Worm (Caenorhabditis elegans) whole organism, mixed stage, embryonic: Measurements from ENCODE around the gene T07D3.4.

Experiments used
- M03D4.4 ChIP-seq: sonication (generic microtip); optimal IDR thresholded peaks from 2 replicates; lab custom pipeline; 2017; ENCODE audit warnings: mild to moderate bottlenecking, missing genetic modification characterization, missing compliant biosample characterization
- bed-3 ChIP-seq: fragments of 200-800 bp; sonication (Bioruptor generic); optimal IDR thresholded peaks from 3 replicates; lab custom pipeline; 2018; ENCODE audit warnings: mild to moderate bottlenecking, missing genetic modification characterization, moderate library complexity, missing compliant biosample characterization
- ceh-39 ChIP-seq: fragments of 150-350 bp; optimal IDR thresholded peaks from 2 replicates; lab custom pipeline; 2014; ENCODE audit warnings: missing biosample characterization, missing genetic modification characterization
- ceh-43 ChIP-seq: fragments of 200-800 bp; sonication (Bioruptor generic); optimal IDR thresholded peaks from 2 replicates; lab custom pipeline; 2018; ENCODE audit warnings: mild to moderate bottlenecking, missing genetic modification characterization, moderate library complexity, missing compliant biosample characterization
- ceh-83 ChIP-seq: fragments of 200-800 bp; sonication (Bioruptor generic); optimal IDR thresholded peaks from 2 replicates; lab custom pipeline; 2018; ENCODE audit warnings: mild to moderate bottlenecking, missing genetic modification characterization, missing compliant biosample characterization
- ces-1 ChIP-seq: fragments of 150-350 bp; optimal IDR thresholded peaks from 2 replicates; lab custom pipeline; 2014; ENCODE audit warnings: missing biosample characterization, missing genetic modification reagents, missing genetic modification characterization
- cnd-1 ChIP-seq: fragments of 200-800 bp; sonication (Bioruptor generic); optimal IDR thresholded peaks from 2 replicates; lab custom pipeline; 2018; ENCODE audit warnings: mild to moderate bottlenecking, missing genetic modification characterization, missing compliant biosample characterization
- drap-1 ChIP-seq: fragments of 200-800 bp; sonication (Bioruptor generic); optimal IDR thresholded peaks from 3 replicates; lab custom pipeline; 2018; ENCODE audit warnings: mild to moderate bottlenecking, missing genetic modification characterization, missing compliant biosample characterization
- elt-1 ChIP-seq: sonication (generic microtip); optimal IDR thresholded peaks from 2 replicates; lab custom pipeline; 2017; ENCODE audit warnings: missing genetic modification characterization, mild to moderate bottlenecking, missing compliant biosample characterization, antibody characterized with exemption, moderate library complexity, borderline replicate concordance; ENCODE audit not compliant: insufficient read depth
- elt-3 ChIP-seq: fragments of 150-350 bp; optimal IDR thresholded peaks from 2 replicates; lab custom pipeline; 2014; ENCODE audit warnings: missing biosample characterization, missing genetic modification characterization
- flh-1 ChIP-seq: fragments of 200-800 bp; sonication (Bioruptor generic); optimal IDR thresholded peaks from 2 replicates; lab custom pipeline; 2018; ENCODE audit warnings: mild to moderate bottlenecking, missing genetic modification characterization, moderate library complexity, missing compliant biosample characterization
- ham-2 ChIP-seq: fragments of 200-800 bp; sonication (Bioruptor generic); optimal IDR thresholded peaks from 2 replicates; lab custom pipeline; 2018; ENCODE audit warnings: mild to moderate bottlenecking, missing genetic modification characterization, missing compliant biosample characterization
- hlh-1 ChIP-seq: fragments of 150-350 bp; optimal IDR thresholded peaks from 2 replicates; lab custom pipeline; 2014; ENCODE audit warnings: missing biosample characterization, missing genetic modification reagents, missing genetic modification characterization
- lin-13 ChIP-seq: fragments of 150-350 bp; optimal IDR thresholded peaks from 2 replicates; lab custom pipeline; 2014; ENCODE audit warnings: missing biosample characterization, missing genetic modification characterization
- lin-32 ChIP-seq: fragments of 200-800 bp; sonication (Bioruptor generic); optimal IDR thresholded peaks from 2 replicates; lab custom pipeline; 2018; ENCODE audit warnings: mild to moderate bottlenecking, missing genetic modification characterization, missing compliant biosample characterization
- lsy-2 ChIP-seq: fragments of 150-350 bp; optimal IDR thresholded peaks from 2 replicates; lab custom pipeline; 2014; ENCODE audit warnings: missing biosample characterization, missing genetic modification characterization
- mab-5 ChIP-seq: fragments of 150-350 bp; optimal IDR thresholded peaks from 2 replicates; lab custom pipeline; 2014; ENCODE audit warnings: missing biosample characterization, missing genetic modification characterization
- mep-1 ChIP-seq: fragments of 150-350 bp; optimal IDR thresholded peaks from 2 replicates; lab custom pipeline; 2017; ENCODE audit warnings: missing biosample characterization, missing genetic modification reagents, missing genetic modification characterization, inconsistent platforms
- mls-2 ChIP-seq: sonication (generic microtip); optimal IDR thresholded peaks from 2 replicates; lab custom pipeline; 2016; ENCODE audit warnings: mild to moderate bottlenecking, missing genetic modification characterization, moderate library complexity, missing compliant biosample characterization
- nhr-12 ChIP-seq: fragments of 150-350 bp; optimal IDR thresholded peaks from 2 replicates; lab custom pipeline; 2014; ENCODE audit warnings: missing biosample characterization, missing genetic modification characterization
- nhr-2 ChIP-seq: fragments of 150-350 bp; optimal IDR thresholded peaks from 2 replicates; lab custom pipeline; 2014; ENCODE audit warnings: missing biosample characterization, missing genetic modification characterization
- nhr-237 ChIP-seq: fragments of 150-350 bp; optimal IDR thresholded peaks from 2 replicates; lab custom pipeline; 2014; ENCODE audit warnings: missing biosample characterization, missing genetic modification characterization
- nhr-28 ChIP-seq: fragments of 150-350 bp; optimal IDR thresholded peaks from 2 replicates; lab custom pipeline; 2014; ENCODE audit warnings: missing biosample characterization, missing genetic modification characterization
- nhr-76 ChIP-seq: sonication (generic microtip); optimal IDR thresholded peaks from 2 replicates; lab custom pipeline; 2017; ENCODE audit warnings: missing biosample characterization, missing genetic modification characterization
- pha-4 ChIP-seq: fragments of 150-350 bp; optimal IDR thresholded peaks from 2 replicates; lab custom pipeline; 2018; ENCODE audit warnings: missing biosample characterization, missing genetic modification reagents, missing genetic modification characterization
- snpc-4 ChIP-seq: fragments of 150-350 bp; optimal IDR thresholded peaks from 2 replicates; lab custom pipeline; 2014; ENCODE audit warnings: missing biosample characterization, missing genetic modification characterization
- sptf-1 ChIP-seq: sonication (generic microtip); optimal IDR thresholded peaks from 2 replicates; lab custom pipeline; 2017; ENCODE audit warnings: mild to moderate bottlenecking, missing genetic modification characterization, moderate library complexity, missing compliant biosample characterization
- tbx-8 ChIP-seq: fragments of 200-800 bp; sonication (Bioruptor generic); optimal IDR thresholded peaks from 2 replicates; lab custom pipeline; 2018; ENCODE audit warnings: mild to moderate bottlenecking, missing genetic modification characterization, moderate library complexity, missing compliant biosample characterization
- unc-120 ChIP-seq: sonication (generic microtip); optimal IDR thresholded peaks from 2 replicates; lab custom pipeline; 2017; ENCODE audit warnings: missing genetic modification characterization, missing compliant biosample characterization; ENCODE audit not compliant: poor library complexity, severe bottlenecking
- unc-39 ChIP-seq: fragments of 150-350 bp; optimal IDR thresholded peaks from 2 replicates; lab custom pipeline; 2014; ENCODE audit warnings: missing biosample characterization, missing genetic modification characterization
- ztf-11 ChIP-seq: fragments of 150-350 bp; optimal IDR thresholded peaks from 2 replicates; lab custom pipeline; 2014; ENCODE audit warnings: missing biosample characterization, missing genetic modification characterization

Gene T07D3.4

ce11 chrII:888024-888423, at the start of gene T07D3.4:
Gene T07D3.4 (plus strand): TSS chrII:888309.
- no peak for TF ChIP-seq elt-1 (tag; lab: Kevin White, UChicago)
- TF ChIP-seq ceh-39 (tag; lab: Kevin White, UChicago), result no peak
- no peak for TF ChIP-seq ceh-83 (GFP tag; lab: Kevin White, UChicago)
- no peak for TF ChIP-seq ceh-43 (GFP tag; lab: Kevin White, UChicago)
- TF ChIP-seq tbx-8 (GFP tag; lab: Kevin White, UChicago), result no peak
- TF ChIP-seq M03D4.4, result no peak
- TF ChIP-seq snpc-4, result no peak
- no peak for TF ChIP-seq cnd-1 (tag; lab: Kevin White, UChicago)
- TF ChIP-seq nhr-237 (tag; lab: Kevin White, UChicago), result no peak
- no peak for TF ChIP-seq sptf-1 (tag; lab: Kevin White, UChicago)
- TF ChIP-seq mab-5, result no peak
- no peak for TF ChIP-seq nhr-2
- TF ChIP-seq elt-3 (tag; lab: Kevin White, UChicago), result no peak
- no peak for TF ChIP-seq ztf-11 (tag; lab: Kevin White, UChicago)
- TF ChIP-seq ham-2, result no peak
- TF ChIP-seq bed-3 (GFP tag; lab: Kevin White, UChicago), result no peak
- no peak for TF ChIP-seq lsy-2 (tag; lab: Kevin White, UChicago)
- TF ChIP-seq flh-1 (GFP tag; lab: Kevin White, UChicago), result no peak
- no peak for TF ChIP-seq lin-32
- no peak for TF ChIP-seq nhr-12

- TF ChIP-seq M03D4.4 (no peak), lsy-2 (tag; lab: Kevin White, UChicago) (no peak), ham-2 (no peak), hlh-1 (tag; lab: Kevin White, UChicago) (no peak), lin-13 (tag; lab: Kevin White, UChicago) (no peak), elt-3 (tag; lab: Kevin White, UChicago) (no peak), nhr-76 (tag; lab: Kevin White, UChicago) (no peak), nhr-2 (no peak), unc-120 (tag; lab: Kevin White, UChicago) (no peak), elt-1 (tag; lab: Kevin White, UChicago) (no peak), snpc-4 (no peak), ces-1 (GFP tag; lab: Kevin White, UChicago) (no peak), unc-39 (tag; lab: Kevin White, UChicago) (no peak), mls-2 (tag; lab: Kevin White, UChicago) (no peak)
These were observed 49.7 kb upstream of the T07D3.4 start, which contains the start of gene F28A10.8 for ce11 chrII:838414-838813. Gene F28A10.8 (minus strand): TSS chrII:838514.

- TF ChIP-seq mep-1 (tag; lab: Kevin White, UChicago), result no peak
- no peak for TF ChIP-seq nhr-76 (tag; lab: Kevin White, UChicago)
- no peak for TF ChIP-seq drap-1 (GFP tag; lab: Kevin White, UChicago)
- TF ChIP-seq pha-4 (tag; lab: Kevin White, UChicago), result no peak
- TF ChIP-seq unc-39 (tag; lab: Kevin White, UChicago), result no peak
- no peak for TF ChIP-seq mab-5
- no peak for TF ChIP-seq M03D4.4
- TF ChIP-seq cnd-1 (tag; lab: Kevin White, UChicago), result no peak
- no peak for TF ChIP-seq sptf-1 (tag; lab: Kevin White, UChicago)
- no peak for TF ChIP-seq ceh-39 (tag; lab: Kevin White, UChicago)
- TF ChIP-seq nhr-12, result no peak
- no peak for TF ChIP-seq mls-2 (tag; lab: Kevin White, UChicago)
- no peak for TF ChIP-seq ces-1 (GFP tag; lab: Kevin White, UChicago)
- TF ChIP-seq lin-32, result no peak
- no peak for TF ChIP-seq snpc-4
- TF ChIP-seq lsy-2 (tag; lab: Kevin White, UChicago), result no peak
- no peak for TF ChIP-seq elt-1 (tag; lab: Kevin White, UChicago)
These were observed 48.0 kb upstream of the T07D3.4 start, which contains the start of gene clc-33 for ce11 chrII:840131-840530. Gene clc-33 (plus strand): TSS chrII:840431.

ce11 chrII:843971-844370, 44.1 kb upstream of the T07D3.4 start, which contains the start of gene F28A10.4:
Gene F28A10.4 (plus strand): TSS chrII:844271.
- TF ChIP-seq sptf-1 (tag; lab: Kevin White, UChicago) (no peak), ceh-83 (GFP tag; lab: Kevin White, UChicago) (no peak), lin-32 (no peak), nhr-28 (tag; lab: Kevin White, UChicago) (no peak), tbx-8 (GFP tag; lab: Kevin White, UChicago) (no peak), ceh-39 (tag; lab: Kevin White, UChicago) (no peak), nhr-76 (tag; lab: Kevin White, UChicago) (no peak), M03D4.4 (no peak), lsy-2 (tag; lab: Kevin White, UChicago) (no peak), unc-39 (tag; lab: Kevin White, UChicago) (no peak), snpc-4 (no peak), ham-2 (no peak), lin-13 (tag; lab: Kevin White, UChicago) (no peak), mls-2 (tag; lab: Kevin White, UChicago) (no peak), ztf-11 (tag; lab: Kevin White, UChicago) (no peak), ceh-43 (GFP tag; lab: Kevin White, UChicago) (no peak), drap-1 (GFP tag; lab: Kevin White, UChicago) (no peak)
